Worm (Caenorhabditis elegans): ENCODE results near the gene T07D4.5.

- TF ChIP-seq ama-1 (optimal IDR thresholded peaks at IDR 0.05): no peak
- TF ChIP-seq snpc-4 (tag; optimal IDR thresholded peaks at IDR 0.05): no peak
- TF ChIP-seq pqm-1 (tag; optimal IDR thresholded peaks at IDR 0.05): no peak
- no peak for TF ChIP-seq Y5F2A.4 (GFP tag; optimal IDR thresholded peaks at IDR 0.05)
- TF ChIP-seq egl-27 (tag; optimal IDR thresholded peaks at IDR 0.05): no peak
- TF ChIP-seq lsy-2 (tag; optimal IDR thresholded peaks at IDR 0.05): no peak
- TF ChIP-seq lin-39 (tag; optimal IDR thresholded peaks at IDR 0.05): no peak
- no peak for TF ChIP-seq nhr-11 (tag; optimal IDR thresholded peaks at IDR 0.05)
- TF ChIP-seq madf-9 (GFP tag; conservative IDR thresholded peaks at IDR 0.05): no peak
- no peak for TF ChIP-seq lin-13 (GFP tag; optimal IDR thresholded peaks at IDR 0.05)
- TF ChIP-seq unc-62 (GFP tag; optimal IDR thresholded peaks at IDR 0.05 in 1 of 2): no peak
- TF ChIP-seq unc-62 (tag; optimal IDR thresholded peaks at IDR 0.05): no peak
- no peak for TF ChIP-seq fkh-10 (GFP tag; optimal IDR thresholded peaks at IDR 0.05)
- TF ChIP-seq zag-1 (tag; optimal IDR thresholded peaks at IDR 0.05): no peak
- no peak for TF ChIP-seq nhr-237 (tag; optimal IDR thresholded peaks at IDR 0.05)
These were observed 30.2 kb downstream of the T07D4.5 start for ce11 chrII:8853960-8854359.
